Fruit fly (Drosophila melanogaster): ENCODE data around the gene vri.

vri gene

DNA sequence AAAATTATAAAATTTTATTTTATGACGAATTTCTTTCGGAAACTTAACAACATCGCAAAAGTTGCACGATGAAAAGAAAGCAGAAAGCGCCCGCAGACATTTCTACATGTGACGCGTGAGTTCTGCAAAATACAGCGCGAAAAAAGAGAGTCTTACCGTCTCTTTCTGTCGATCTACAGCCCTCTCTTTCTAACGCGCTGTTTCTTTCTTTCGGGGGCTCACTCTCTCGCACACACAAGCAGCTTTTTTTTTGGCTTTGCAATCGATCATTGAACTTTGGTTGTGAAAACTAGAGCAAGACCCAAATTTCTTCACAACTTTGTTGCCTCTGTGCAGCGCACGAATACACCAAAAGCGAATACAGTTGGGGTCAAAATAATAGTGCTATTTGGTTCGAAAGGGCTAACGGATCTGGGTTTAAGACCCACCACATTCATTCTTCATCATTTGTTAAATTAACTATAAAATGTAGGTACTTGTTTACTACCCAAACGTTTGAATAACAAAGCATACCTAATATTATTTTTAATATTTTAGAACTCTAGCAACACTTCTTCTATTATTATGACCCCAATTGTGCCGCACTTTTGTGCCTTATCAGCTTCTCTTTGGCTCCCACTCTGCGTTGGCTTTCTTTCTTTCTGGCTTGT, 10.4 kb downstream of the vri start (continued):
- TF ChIP-seq gfzf (GFP tag; optimal IDR thresholded peaks at IDR 0.05) (no peak), B-H1 (GFP tag; IDR thresholded peaks at IDR 0.05) (peak; percentile 62), CG32767 (GFP tag; IDR thresholded peaks at IDR 0.05) (peak; percentile 83), CG2875 (GFP tag; optimal IDR thresholded peaks at IDR 0.05) (peak; percentile 89), org-1 (GFP tag; optimal IDR thresholded peaks at IDR 0.05) (peak; percentile 84), CG9609 (GFP tag; optimal IDR thresholded peaks at IDR 0.05) (peak; percentile 47), CG31388 (GFP tag; optimal IDR thresholded peaks at IDR 0.05) (no peak), gem (tag; optimal IDR thresholded peaks at IDR 0.05) (peak; percentile 96), D19B (GFP tag; optimal IDR thresholded peaks at IDR 0.05) (peak; percentile 3), gsb-n (tag; optimal IDR thresholded peaks at IDR 0.05) (peak; percentile 91), sisA (GFP tag; IDR thresholded peaks at IDR 0.05) (peak; percentile 85), Bteb2 (GFP tag; optimal IDR thresholded peaks at IDR 0.05) (peak; percentile 40), sens (GFP tag) (peak; percentile 96), ara (GFP tag; IDR thresholded peaks at IDR 0.05) (peak; percentile 80), NC2α (GFP tag; optimal IDR thresholded peaks at IDR 0.05) (no peak), CG18262 (tag; optimal IDR thresholded peaks at IDR 0.05) (peak; percentile 90), maf-S (GFP tag; optimal IDR thresholded peaks at IDR 0.05) (peak; percentile 47), lbe (GFP tag; optimal IDR thresholded peaks at IDR 0.05) (peak; percentile 67), CG17359 (tag; optimal IDR thresholded peaks at IDR 0.05) (peak; percentile 87), CG5245 (GFP tag; optimal IDR thresholded peaks at IDR 0.05) (peak; percentile 7), CG7556 (GFP tag; optimal IDR thresholded peaks at IDR 0.05) (peak; percentile 84), CG6254 (GFP tag; optimal IDR thresholded peaks at IDR 0.05) (peak; percentile 88), CG2120 (GFP tag; optimal IDR thresholded peaks at IDR 0.05) (peak; percentile 79), mirr (GFP tag; optimal IDR thresholded peaks at IDR 0.05) (no peak), CG12942 (GFP tag; optimal IDR thresholded peaks at IDR 0.05) (peak; percentile 67), CG18476 (GFP tag; optimal IDR thresholded peaks at IDR 0.05) (peak; percentile 46), Sox102F (GFP tag; optimal IDR thresholded peaks at IDR 0.05) (peak; percentile 92), CrebB (tag; optimal IDR thresholded peaks at IDR 0.05) (peak; percentile 86), CG8359 (GFP tag; optimal IDR thresholded peaks at IDR 0.05; ENCODE audit: borderline replicate concordance) (peak; percentile 50), Lpt (GFP tag; optimal IDR thresholded peaks at IDR 0.05) (no peak), eve (GFP tag; optimal IDR thresholded peaks at IDR 0.05) (peak in 1 of 2 experiments; percentile 93), CG8089 (GFP tag; optimal IDR thresholded peaks at IDR 0.05) (peak; percentile 57), kay (GFP tag; optimal IDR thresholded peaks at IDR 0.05) (peak; percentile 73), Xrp1 (GFP tag; IDR thresholded peaks at IDR 0.05) (peak; percentile 85), ind (GFP tag; optimal IDR thresholded peaks at IDR 0.05) (peak; percentile 75), sima (GFP tag; optimal IDR thresholded peaks at IDR 0.05) (no peak), CG16863 (GFP tag; optimal IDR thresholded peaks at IDR 0.05) (peak; percentile 65), CG7987 (GFP tag; optimal IDR thresholded peaks at IDR 0.05) (peak; percentile 4), Gsc (GFP tag; IDR thresholded peaks at IDR 0.05) (peak; percentile 20; the same call in 1 of the 2 replicates), Ptx1 (GFP tag; IDR thresholded peaks at IDR 0.05) (peak; percentile 80), tgo (GFP tag; IDR thresholded peaks at IDR 0.05) (peak; percentile 71), Fer3 (tag; optimal IDR thresholded peaks at IDR 0.05) (peak; percentile 75), tio (GFP tag; optimal IDR thresholded peaks at IDR 0.05) (peak; percentile 76), trh (GFP tag; optimal IDR thresholded peaks at IDR 0.05) (peak; percentile 18), Eip74EF (GFP tag; optimal IDR thresholded peaks at IDR 0.05) (peak in 1 of 2 experiments; percentile 85), jigr1 (GFP tag; IDR thresholded peaks at IDR 0.05) (peak; percentile 71; the same call in 1 of the 3 replicates), Nf-YC (tag; optimal IDR thresholded peaks at IDR 0.05) (peak; percentile 43), CG3838 (GFP tag; optimal IDR thresholded peaks at IDR 0.05) (no peak), gcm (GFP tag; optimal IDR thresholded peaks at IDR 0.05) (peak; percentile 93), hb (GFP tag; IDR thresholded peaks at IDR 0.05; ENCODE audit: partially characterized antibody) (no peak)

Data from whole organism, embryonic.